Fruit fly (Drosophila melanogaster): Measurements from ENCODE around the gene CG2218.

The CG2218 gene

DNA sequence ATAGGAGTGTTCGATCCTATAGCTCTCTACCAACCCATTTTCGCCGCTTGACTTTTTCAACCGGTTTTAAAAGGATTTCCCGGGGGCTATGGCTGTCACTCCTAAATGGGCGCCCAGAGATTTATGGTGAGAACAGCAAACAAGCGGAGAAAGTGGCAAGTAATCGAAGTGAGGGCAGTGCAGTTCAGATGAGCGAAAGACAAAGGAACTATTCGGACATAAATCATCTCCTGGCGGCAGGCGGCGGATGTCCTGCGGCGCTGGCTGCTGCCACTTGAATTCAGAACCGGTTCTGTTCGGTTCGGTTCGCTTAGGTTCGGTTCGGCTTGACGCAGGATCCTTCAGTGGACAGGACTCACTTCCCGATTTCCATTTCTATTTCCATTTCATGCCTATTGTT, 44.9 kb downstream of the CG2218 start:
- no peak for TF ChIP-seq Crg-1 (GFP tag; optimal IDR thresholded peaks at IDR 0.05)
- no peak for TF ChIP-seq Hr96 (GFP tag; optimal IDR thresholded peaks at IDR 0.05)
- TF ChIP-seq pad (GFP tag; optimal IDR thresholded peaks at IDR 0.05) = no peak
